Worm (Caenorhabditis elegans): Measurements from ENCODE around the gene puf-6.

DNA sequence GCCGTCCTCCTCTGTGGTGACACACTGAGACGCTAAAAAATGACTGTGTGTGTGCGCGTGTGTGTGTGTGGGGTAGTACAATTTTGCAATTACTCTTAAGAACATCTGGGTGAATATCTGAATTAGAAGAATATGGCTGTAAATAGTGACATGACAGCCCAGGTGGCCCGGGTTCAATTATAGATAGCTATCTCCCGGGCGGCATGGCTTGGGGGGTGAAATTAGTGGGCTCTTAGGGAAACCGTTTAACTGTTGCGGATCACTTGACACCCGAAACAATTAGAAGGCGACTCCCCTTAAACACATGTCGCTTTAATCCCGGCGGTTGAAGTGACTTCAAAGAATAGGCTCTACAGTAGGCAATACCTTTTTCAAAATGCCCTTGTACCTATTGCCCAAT lies 53.1 kb downstream of the puf-6 start:
- no peak for TF ChIP-seq ceh-82 (tag; optimal IDR thresholded peaks at IDR 0.05)
- no peak for TF ChIP-seq zfp-3 (GFP tag; conservative IDR thresholded peaks at IDR 0.05)
- no peak for TF ChIP-seq nhr-6 (tag; optimal IDR thresholded peaks at IDR 0.05)
- TF ChIP-seq nhr-102 (tag; optimal IDR thresholded peaks at IDR 0.05): no peak
- TF ChIP-seq skn-1 (tag; optimal IDR thresholded peaks at IDR 0.05): no peak
- TF ChIP-seq unc-39 (tag; optimal IDR thresholded peaks at IDR 0.05): no peak
- TF ChIP-seq ceh-32 (tag; optimal IDR thresholded peaks at IDR 0.05; ENCODE audit: poor library complexity): no peak

All from whole organism, L4 larva.